Fruit fly (Drosophila melanogaster) S2 (cell line): ENCODE results near the gene CG32221.

Experiments
- CG8478 ChIP-seq: fragments of >200 bp; optimal IDR thresholded peaks from 2 replicates; lab custom pipeline; 2018
- CTCF ChIP-seq, 2 experiments: fragments of >200 bp; optimal IDR thresholded peaks; 2 replicates each; lab custom pipeline; 2018

dm6 chr3L:19791688-19792073 lies 42.8 kb upstream of the CG32221 start:
- TF ChIP-seq CG8478: no peak
- peak in 1 of 2 experiments; percentile 9 for TF ChIP-seq CTCF (optimal IDR thresholded peaks at IDR 0.05; lab: Kevin White, UChicago)
